Worm (Caenorhabditis elegans) whole organism, L2 larva: ENCODE data around the gene rgs-10.

Experiments
- nhr-10 ChIP-seq: sonication (generic microtip); optimal IDR thresholded peaks from 2 replicates; lab custom pipeline; 2017; ENCODE audit warnings: missing biosample characterization, missing genetic modification characterization
- skn-1 ChIP-seq: sonication (generic microtip); optimal IDR thresholded peaks from 2 replicates; lab custom pipeline; 2017; ENCODE audit warnings: missing biosample characterization, missing genetic modification characterization
- unc-39 ChIP-seq: fragments of 150-350 bp; optimal IDR thresholded peaks from 2 replicates; lab custom pipeline; 2014; ENCODE audit warnings: missing biosample characterization, missing genetic modification characterization

DNA sequence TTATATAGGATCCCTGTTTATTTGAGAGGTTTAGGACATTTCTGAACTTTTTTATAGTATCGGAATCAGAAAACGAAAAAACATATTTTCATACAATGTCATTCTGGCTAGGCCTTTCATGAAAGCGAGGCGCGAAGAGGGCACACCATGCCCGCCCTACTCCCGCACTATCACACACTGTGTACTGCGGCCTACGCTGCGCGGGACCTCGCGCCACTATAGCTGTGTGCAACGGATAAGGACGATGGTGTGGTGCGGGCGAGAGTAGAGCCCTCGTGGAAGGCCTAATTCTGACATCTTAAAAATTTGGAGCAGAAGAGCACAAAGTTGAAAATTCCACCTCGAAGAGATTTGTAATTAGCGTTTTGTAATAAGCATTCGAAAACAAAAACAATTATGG, 48.4 kb downstream of the rgs-10 start:
- TF ChIP-seq unc-39 (tag; lab: Kevin White, UChicago) (no peak), nhr-10 (tag; lab: Kevin White, UChicago) (no peak), skn-1 (tag; lab: Kevin White, UChicago) (no peak)
